Fruit fly (Drosophila melanogaster) whole organism, embryonic: ENCODE measurements around the gene CG1965.
A peak's percentile ranks its signal among the peaks of the same experiment; 100 is the strongest.

Source experiments
- ATbp ChIP-seq: fragments of 200-800 bp; sonication (Bioruptor generic); optimal IDR thresholded peaks from 2 replicates; lab custom pipeline; 2017; ENCODE audit warnings: missing biosample characterization, mild to moderate bottlenecking, missing genetic modification characterization, missing genetic modification reagents
- Aef1 ChIP-seq: fragments of 200-800 bp; sonication (Bioruptor generic); IDR thresholded peaks from 3 replicates; pipeline ENCODE4 v1.3.6; 2022; ENCODE audit warnings: missing biosample characterization, missing genetic modification characterization
- Antp ChIP-seq: fragments of 200-800 bp; sonication (Bioruptor generic); optimal IDR thresholded peaks from 3 replicates; lab custom pipeline; 2016; ENCODE audit warnings: missing biosample characterization, missing genetic modification characterization
- Bdp1 ChIP-seq: fragments of 200-800 bp; sonication (Bioruptor generic); optimal IDR thresholded peaks from 3 replicates; lab custom pipeline; 2016; ENCODE audit warnings: missing biosample characterization, missing genetic modification characterization
- Bteb2 ChIP-seq: fragments of 200-800 bp; sonication (Bioruptor generic); optimal IDR thresholded peaks from 2 replicates; lab custom pipeline; 2016; ENCODE audit warnings: missing biosample characterization, missing genetic modification characterization
- CG10274 ChIP-seq: fragments of 200-800 bp; sonication (Bioruptor generic); optimal IDR thresholded peaks from 3 replicates; lab custom pipeline; 2017; ENCODE audit warnings: missing biosample characterization, mild to moderate bottlenecking, missing genetic modification characterization
- CG13296 ChIP-seq: fragments of 200-800 bp; sonication (Bioruptor generic); optimal IDR thresholded peaks from 3 replicates; lab custom pipeline; 2018; ENCODE audit warnings: missing biosample characterization, mild to moderate bottlenecking, missing genetic modification characterization
- CG13424 ChIP-seq: fragments of 200-800 bp; sonication (Bioruptor generic); optimal IDR thresholded peaks from 2 replicates; lab custom pipeline; 2019; ENCODE audit warnings: missing biosample characterization, mild to moderate bottlenecking, missing genetic modification characterization, moderate library complexity
- CG17802 ChIP-seq: fragments of 200-800 bp; sonication (Bioruptor generic); optimal IDR thresholded peaks from 2 replicates; lab custom pipeline; 2018; ENCODE audit warnings: missing biosample characterization, mild to moderate bottlenecking, missing genetic modification characterization, moderate library complexity
- CG17829 ChIP-seq: fragments of 200-800 bp; optimal IDR thresholded peaks from 2 replicates; lab custom pipeline; 2019; ENCODE audit warnings: missing biosample characterization, mild to moderate bottlenecking, missing genetic modification characterization, moderate library complexity
- CG2129 ChIP-seq: fragments of 200-800 bp; sonication (Bioruptor generic); IDR thresholded peaks from 2 replicates; pipeline ENCODE4 v1.3.6; 2022; ENCODE audit warnings: missing biosample characterization, missing genetic modification characterization; ENCODE audit not compliant: partially characterized antibody
- CG2889 ChIP-seq: fragments of 200-800 bp; sonication (Bioruptor generic); IDR thresholded peaks from 3 replicates; pipeline ENCODE4 v1.3.6; 2022; ENCODE audit warnings: missing biosample characterization, missing genetic modification characterization
- CG31441 ChIP-seq: fragments of 200-800 bp; sonication (Bioruptor generic); IDR thresholded peaks from 2 replicates; pipeline ENCODE4 v1.3.6; 2022; ENCODE audit warnings: missing biosample characterization, missing genetic modification characterization
- CG3163 ChIP-seq: fragments of 200-800 bp; sonication (Bioruptor generic); optimal IDR thresholded peaks from 3 replicates; lab custom pipeline; 2016; ENCODE audit warnings: missing biosample characterization, missing genetic modification characterization
- CG3726 ChIP-seq: fragments of 200-800 bp; sonication (Bioruptor generic); IDR thresholded peaks from 3 replicates; pipeline ENCODE4, ENCODE4 v1.3.6; 2022; ENCODE audit warnings: missing biosample characterization, missing genetic modification characterization
- CG4404 ChIP-seq: fragments of 200-800 bp; sonication (Bioruptor generic); IDR thresholded peaks from 2 replicates; pipeline ENCODE4 v1.3.6; 2022; ENCODE audit warnings: missing biosample characterization, missing genetic modification characterization
- CG8388 ChIP-seq: fragments of 200-800 bp; sonication (Bioruptor generic); optimal IDR thresholded peaks from 2 replicates; lab custom pipeline; 2019; ENCODE audit warnings: missing biosample characterization, mild to moderate bottlenecking, missing genetic modification characterization, moderate library complexity
- CG9609 ChIP-seq: fragments of 200-800 bp; sonication (Bioruptor generic); optimal IDR thresholded peaks from 3 replicates; lab custom pipeline; 2016; ENCODE audit warnings: missing biosample characterization, missing genetic modification characterization
- CG9727 ChIP-seq: fragments of 200-800 bp; sonication (Bioruptor generic); optimal IDR thresholded peaks from 3 replicates; lab custom pipeline; 2017; ENCODE audit warnings: missing biosample characterization, mild to moderate bottlenecking, missing genetic modification characterization
- CkIIα-i1 ChIP-seq: fragments of 200-800 bp; sonication (Bioruptor generic); IDR thresholded peaks from 2 replicates; pipeline ENCODE4 v1.3.6; 2022; ENCODE audit warnings: missing biosample characterization, missing genetic modification characterization
- Deaf1 ChIP-seq: fragments of 200-800 bp; optimal IDR thresholded peaks from 3 replicates; lab custom pipeline; 2019; ENCODE audit warnings: missing biosample characterization, mild to moderate bottlenecking, missing genetic modification characterization, moderate library complexity
- Doc2 ChIP-seq: fragments of 200-800 bp; sonication (Bioruptor generic); IDR thresholded peaks from 2 replicates; pipeline ENCODE4 v1.3.6; 2022; ENCODE audit warnings: missing biosample characterization, missing genetic modification characterization
- Elba2 ChIP-seq: fragments of 200-800 bp; sonication (Bioruptor generic); optimal IDR thresholded peaks from 3 replicates; lab custom pipeline; 2016; ENCODE audit warnings: missing biosample characterization, missing genetic modification characterization
- Hand ChIP-seq: fragments of 200-800 bp; sonication (Bioruptor generic); optimal IDR thresholded peaks from 2 replicates; lab custom pipeline; 2017; ENCODE audit warnings: mild to moderate bottlenecking, missing biosample characterization, missing genetic modification reagents, missing genetic modification characterization
- HmgD ChIP-seq: fragments of 200-800 bp; sonication (Bioruptor generic); optimal IDR thresholded peaks from 3 replicates; lab custom pipeline; 2016; ENCODE audit warnings: missing biosample characterization, missing genetic modification characterization
- Hmr ChIP-seq: fragments of 200-800 bp; sonication (Bioruptor generic); optimal IDR thresholded peaks from 3 replicates; lab custom pipeline; 2017; ENCODE audit warnings: mild to moderate bottlenecking, missing biosample characterization, missing genetic modification reagents, missing genetic modification characterization
- Hr78 ChIP-seq, 2 experiments: fragments of 200-800 bp in 1 of 2; fragments of >200 bp in 1 of 2; sonication (Bioruptor generic) in 1 of 2; optimal IDR thresholded peaks; 2 replicates each; lab custom pipeline; 2017 to 2019; ENCODE audit warnings: missing biosample characterization in 2 of 2, missing genetic modification characterization in 2 of 2, mild to moderate bottlenecking in 1 of 2, moderate library complexity in 1 of 2
- Kr ChIP-seq: fragments of 200-800 bp; sonication (Bioruptor generic); optimal IDR thresholded peaks from 2 replicates; lab custom pipeline; 2017; ENCODE audit warnings: missing biosample characterization, mild to moderate bottlenecking, missing genetic modification characterization
- NC2α ChIP-seq: fragments of 200-800 bp; sonication (Bioruptor generic); optimal IDR thresholded peaks from 2 replicates; lab custom pipeline; 2016; ENCODE audit warnings: missing biosample characterization, missing genetic modification characterization
- Side ChIP-seq: fragments of 200-800 bp; sonication (Bioruptor generic); optimal IDR thresholded peaks from 2 replicates; lab custom pipeline; 2016; ENCODE audit warnings: missing biosample characterization, missing genetic modification characterization
- TFAM ChIP-seq: fragments of 200-800 bp; sonication (Bioruptor generic); optimal IDR thresholded peaks from 2 replicates; lab custom pipeline; 2017; ENCODE audit warnings: missing biosample characterization, missing genetic modification characterization, inconsistent platforms
- Usf ChIP-seq: fragments of 200-800 bp; sonication (Bioruptor generic); optimal IDR thresholded peaks from 2 replicates; lab custom pipeline; 2017; ENCODE audit warnings: missing genotype, missing biosample characterization, missing genetic modification characterization
- bigmax ChIP-seq: fragments of 200-800 bp; sonication (Bioruptor generic); optimal IDR thresholded peaks from 2 replicates; lab custom pipeline; 2018; ENCODE audit warnings: missing biosample characterization, mild to moderate bottlenecking, missing genetic modification characterization
- bsh ChIP-seq, 2 experiments: fragments of 200-800 bp; sonication (Bioruptor generic); optimal IDR thresholded peaks; 2 replicates each; lab custom pipeline; 2017 to 2018; ENCODE audit warnings: mild to moderate bottlenecking in 2 of 2, missing biosample characterization in 2 of 2, missing genetic modification characterization in 2 of 2, moderate library complexity in 1 of 2
- dan ChIP-seq: fragments of 200-800 bp; sonication (Bioruptor generic); IDR thresholded peaks from 2 replicates; pipeline ENCODE4 v1.3.6; 2022; ENCODE audit warnings: missing biosample characterization, missing genetic modification characterization
- dati ChIP-seq: fragments of 200-800 bp; sonication (Bioruptor generic); IDR thresholded peaks from 2 replicates; pipeline ENCODE4 v1.3.6; 2022; ENCODE audit warnings: missing biosample characterization, missing genetic modification characterization
- eve ChIP-seq, 2 experiments: fragments of >200 bp; optimal IDR thresholded peaks; 2 replicates each; lab custom pipeline; 2017; ENCODE audit warnings: missing biosample characterization in 2 of 2, missing genetic modification characterization in 2 of 2
- exex ChIP-seq: fragments of 200-800 bp; sonication (Bioruptor generic); optimal IDR thresholded peaks from 4 replicates; lab custom pipeline; 2018; ENCODE audit warnings: missing biosample characterization, mild to moderate bottlenecking, missing genetic modification characterization, moderate library complexity
- grn ChIP-seq: fragments of 200-800 bp; sonication (Bioruptor generic); optimal IDR thresholded peaks from 3 replicates; lab custom pipeline; 2017; ENCODE audit warnings: missing biosample characterization, missing genetic modification characterization
- hb ChIP-seq: fragments of 200-800 bp; sonication (Bioruptor generic); IDR thresholded peaks from 3 replicates; pipeline ENCODE4 v1.3.6; 2022; ENCODE audit warnings: missing biosample characterization, missing genetic modification characterization; ENCODE audit not compliant: partially characterized antibody
- lab ChIP-seq: fragments of 200-800 bp; sonication (Bioruptor generic); optimal IDR thresholded peaks from 3 replicates; lab custom pipeline; 2017; ENCODE audit warnings: missing biosample characterization, missing genetic modification characterization, mild to moderate bottlenecking, moderate library complexity, missing genetic modification reagents
- pho ChIP-seq: fragments of 200-800 bp; sonication (Bioruptor generic); optimal IDR thresholded peaks from 2 replicates; lab custom pipeline; 2016; ENCODE audit warnings: missing biosample characterization, missing genetic modification characterization
- prd ChIP-seq, 3 experiments: fragments of >200 bp in 2 of 3; fragments of 200-800 bp in 1 of 3; sonication (Bioruptor generic) in 1 of 3; optimal IDR thresholded peaks in 2 of 3; IDR thresholded peaks in 1 of 3; 2 replicates in 2 of 3; 3 replicates in 1 of 3; pipeline versions ENCODE4 v1.3.6 to Lab custom; 2017 to 2022; ENCODE audit warnings: missing biosample characterization in 1 of 3, missing genetic modification characterization in 1 of 3
- repo ChIP-seq: fragments of 200-800 bp; sonication (Bioruptor generic); optimal IDR thresholded peaks from 2 replicates; lab custom pipeline; 2016; ENCODE audit warnings: missing biosample characterization, missing genetic modification characterization
- so ChIP-seq: fragments of 200-800 bp; sonication (Bioruptor generic); IDR thresholded peaks from 3 replicates; pipeline ENCODE4 v1.3.6; 2022; ENCODE audit warnings: missing biosample characterization, missing genetic modification characterization
- stwl ChIP-seq: fragments of 200-800 bp; sonication (Bioruptor generic); optimal IDR thresholded peaks from 3 replicates; lab custom pipeline; 2018; ENCODE audit warnings: missing biosample characterization, mild to moderate bottlenecking, missing genetic modification characterization, moderate library complexity
- zen2 ChIP-seq: fragments of 200-800 bp; sonication (Bioruptor generic); IDR thresholded peaks from 3 replicates; pipeline ENCODE4 v1.3.6; 2022; ENCODE audit warnings: missing biosample characterization, missing genetic modification characterization; ENCODE audit not compliant: partially characterized antibody
- zf30C ChIP-seq: fragments of 200-800 bp; sonication (Bioruptor generic); optimal IDR thresholded peaks from 3 replicates; lab custom pipeline; 2018; ENCODE audit warnings: missing biosample characterization, mild to moderate bottlenecking, missing genetic modification characterization
- zfh2 ChIP-seq: fragments of 200-800 bp; sonication (Bioruptor generic); optimal IDR thresholded peaks from 2 replicates; lab custom pipeline; 2016; ENCODE audit warnings: missing biosample characterization, missing genetic modification characterization

CG1965 gene

dm6 chr3R:7108589-7109312, 41.5 kb downstream of the CG1965 start (continued):
- TF ChIP-seq CG4404 (GFP tag; lab: Robert Waterston, UW) (no peak), CG17829 (peak; percentile 99), Deaf1 (tag; lab: Kevin White, UChicago) (peak; percentile 72), prd (optimal IDR thresholded peaks at IDR 0.05; lab: Kevin White, UChicago) (no peak), prd (GFP tag; IDR thresholded peaks at IDR 0.05; lab: Robert Waterston, UW) (no peak), Bdp1 (peak; percentile 70), exex (peak; percentile 34), dan (GFP tag; lab: Robert Waterston, UW) (no peak), Antp (peak; percentile 71), CG9727 (GFP tag; lab: Kevin White, UChicago) (peak; percentile 98), CG17802 (tag; lab: Kevin White, UChicago) (peak; percentile 83), CG31441 (GFP tag; lab: Robert Waterston, UW) (no peak), CG8388 (GFP tag; lab: Kevin White, UChicago) (peak; percentile 97), Bteb2 (GFP tag; lab: Kevin White, UChicago) (peak; percentile 84), Hr78 (GFP tag; optimal IDR thresholded peaks at IDR 0.05; lab: Kevin White, UChicago) (peak in 1 of 2 experiments; percentile 92), Usf (peak; percentile 77), Kr (GFP tag; lab: Kevin White, UChicago) (peak; percentile 83), zf30C (peak; percentile 98), CG3726 (GFP tag; lab: Robert Waterston, UW) (no peak), ATbp (GFP tag; lab: Kevin White, UChicago) (peak; percentile 96), lab (GFP tag; lab: Kevin White, UChicago) (peak; percentile 85), grn (GFP tag; lab: Kevin White, UChicago) (peak; percentile 58), repo (GFP tag; lab: Kevin White, UChicago) (peak; percentile 82), dati (no peak), HmgD (GFP tag; lab: Kevin White, UChicago) (peak; percentile 33), CG13296 (GFP tag; lab: Kevin White, UChicago) (peak; percentile 72), hb (GFP tag; lab: Robert Waterston, UW) (no peak), NC2α (GFP tag; lab: Kevin White, UChicago) (peak; percentile 88), bigmax (GFP tag; lab: Kevin White, UChicago) (no peak), CkIIα-i1 (GFP tag; lab: Robert Waterston, UW) (no peak), Aef1 (GFP tag; lab: Robert Waterston, UW) (no peak), stwl (tag; lab: Kevin White, UChicago) (peak; percentile 76), eve (GFP tag; optimal IDR thresholded peaks at IDR 0.05; lab: Kevin White, UChicago) (peak in 1 of 2 experiments; percentile 52), CG10274 (GFP tag; lab: Kevin White, UChicago) (peak; percentile 40), zen2 (GFP tag; lab: Robert Waterston, UW) (no peak), zfh2 (GFP tag; lab: Kevin White, UChicago) (no peak), CG2129 (GFP tag; lab: Robert Waterston, UW) (no peak), Hmr (GFP tag; lab: Kevin White, UChicago) (peak; percentile 40), Hand (GFP tag; lab: Kevin White, UChicago) (peak; percentile 46), Elba2 (GFP tag; lab: Kevin White, UChicago) (peak; percentile 86), TFAM (GFP tag; lab: Kevin White, UChicago) (peak; percentile 89), Side (GFP tag; lab: Kevin White, UChicago) (peak; percentile 84), CG2889 (GFP tag; lab: Robert Waterston, UW) (no peak), bsh (GFP tag; optimal IDR thresholded peaks at IDR 0.05; lab: Kevin White, UChicago) (peak; percentile 90 to 99), pho (GFP tag; lab: Kevin White, UChicago) (peak; percentile 68), so (no peak), CG3163 (GFP tag; lab: Kevin White, UChicago) (peak; percentile 68), CG9609 (GFP tag; lab: Kevin White, UChicago) (peak; percentile 87), CG13424 (tag; lab: Kevin White, UChicago) (peak; percentile 97), Doc2 (GFP tag; lab: Robert Waterston, UW) (no peak)
